Fruit fly (Drosophila melanogaster) whole organism, embryonic: ENCODE results near the gene RpL32.
A peak's percentile ranks its signal among the peaks of the same experiment; 100 is the strongest.

Experiments used
- Abd-B ChIP-seq: fragments of 200-800 bp; sonication (Bioruptor generic); optimal IDR thresholded peaks from 2 replicates; lab custom pipeline; 2018; ENCODE audit warnings: missing biosample characterization, mild to moderate bottlenecking, missing genetic modification characterization, moderate library complexity
- Aef1 ChIP-seq: fragments of 200-800 bp; sonication (Bioruptor generic); IDR thresholded peaks from 3 replicates; pipeline ENCODE4 v1.3.6; 2022; ENCODE audit warnings: missing biosample characterization, missing genetic modification characterization
- Asciz ChIP-seq: fragments of 200-800 bp; sonication (Bioruptor generic); optimal IDR thresholded peaks from 2 replicates; lab custom pipeline; 2017; ENCODE audit warnings: missing biosample characterization, mild to moderate bottlenecking, missing genetic modification characterization, missing genetic modification reagents
- B-H1 ChIP-seq: fragments of 200-800 bp; sonication (Bioruptor generic); IDR thresholded peaks from 3 replicates; pipeline ENCODE4 v1.3.6; 2022; ENCODE audit warnings: missing biosample characterization, missing genetic modification characterization
- CG10267 ChIP-seq: fragments of 200-800 bp; sonication (Bioruptor generic); optimal IDR thresholded peaks from 2 replicates; lab custom pipeline; 2018; ENCODE audit warnings: missing biosample characterization, mild to moderate bottlenecking, missing genetic modification characterization, moderate library complexity
- CG10979 ChIP-seq: fragments of 200-800 bp; sonication (Bioruptor generic); optimal IDR thresholded peaks from 2 replicates; lab custom pipeline; 2018; ENCODE audit warnings: missing biosample characterization, mild to moderate bottlenecking, missing genetic modification characterization, moderate library complexity
- CG11398 ChIP-seq: fragments of 200-800 bp; sonication (Bioruptor generic); optimal IDR thresholded peaks from 2 replicates; lab custom pipeline; 2016; ENCODE audit warnings: missing biosample characterization, missing genetic modification characterization
- CG11504 ChIP-seq: fragments of 200-800 bp; sonication (Bioruptor generic); optimal IDR thresholded peaks from 3 replicates; lab custom pipeline; 2019; ENCODE audit warnings: missing biosample characterization, mild to moderate bottlenecking, missing genetic modification characterization, moderate library complexity
- CG12219 ChIP-seq: fragments of 200-800 bp; sonication (Bioruptor generic); optimal IDR thresholded peaks from 3 replicates; lab custom pipeline; 2018; ENCODE audit warnings: missing biosample characterization, mild to moderate bottlenecking, missing genetic modification characterization
- CG12942 ChIP-seq: fragments of 200-800 bp; sonication (Bioruptor generic); optimal IDR thresholded peaks from 3 replicates; lab custom pipeline; 2016; ENCODE audit warnings: missing biosample characterization, missing genetic modification characterization
- CG13424 ChIP-seq: fragments of 200-800 bp; sonication (Bioruptor generic); optimal IDR thresholded peaks from 2 replicates; lab custom pipeline; 2019; ENCODE audit warnings: missing biosample characterization, mild to moderate bottlenecking, missing genetic modification characterization, moderate library complexity
- CG14050 ChIP-seq: fragments of 200-800 bp; sonication (Bioruptor generic); IDR thresholded peaks from 3 replicates; pipeline ENCODE4 v1.3.6; 2022; ENCODE audit warnings: missing biosample characterization, missing genetic modification characterization
- CG15011 ChIP-seq: fragments of 200-800 bp; sonication (Bioruptor generic); optimal IDR thresholded peaks from 3 replicates; lab custom pipeline; 2018; ENCODE audit warnings: missing biosample characterization, mild to moderate bottlenecking, missing genetic modification characterization
- CG1602 ChIP-seq: fragments of 200-800 bp; sonication (Bioruptor generic); optimal IDR thresholded peaks from 3 replicates; lab custom pipeline; 2016; ENCODE audit warnings: missing biosample characterization, missing genetic modification characterization
- CG1647 ChIP-seq: fragments of 200-800 bp; sonication (Bioruptor generic); optimal IDR thresholded peaks from 3 replicates; lab custom pipeline; 2016; ENCODE audit warnings: missing biosample characterization, missing genetic modification characterization
- CG16813 ChIP-seq: fragments of 200-800 bp; sonication (Bioruptor generic); IDR thresholded peaks from 3 replicates; pipeline ENCODE4 v1.3.6; 2022; ENCODE audit warnings: missing biosample characterization, missing genetic modification characterization; ENCODE audit not compliant: partially characterized antibody
- CG2202 ChIP-seq: fragments of 200-800 bp; sonication (Bioruptor generic); optimal IDR thresholded peaks from 2 replicates; lab custom pipeline; 2018; ENCODE audit warnings: missing biosample characterization, mild to moderate bottlenecking, missing genetic modification characterization
- CG3065 ChIP-seq: fragments of 200-800 bp; sonication (Bioruptor generic); optimal IDR thresholded peaks from 2 replicates; lab custom pipeline; 2016; ENCODE audit warnings: missing biosample characterization, missing genetic modification characterization
- CG33557 ChIP-seq: fragments of 200-800 bp; sonication (Bioruptor generic); optimal IDR thresholded peaks from 2 replicates; lab custom pipeline; 2019; ENCODE audit warnings: missing biosample characterization, mild to moderate bottlenecking, missing genetic modification characterization, moderate library complexity
- CG6654 ChIP-seq: fragments of 200-800 bp; sonication (Bioruptor generic); optimal IDR thresholded peaks from 2 replicates; lab custom pipeline; 2017; ENCODE audit warnings: missing biosample characterization, mild to moderate bottlenecking, missing genetic modification characterization
- CG7786 ChIP-seq: fragments of 200-800 bp; sonication (Bioruptor generic); optimal IDR thresholded peaks from 2 replicates; lab custom pipeline; 2016; ENCODE audit warnings: missing biosample characterization, missing genetic modification characterization
- CG8290 ChIP-seq, 3 experiments: fragments of 200-800 bp; sonication (Bioruptor generic); optimal IDR thresholded peaks; 2 replicates each; lab custom pipeline; 2016 to 2019; ENCODE audit warnings: missing biosample characterization in 3 of 3, missing genetic modification characterization in 3 of 3, mild to moderate bottlenecking in 2 of 3, moderate library complexity in 1 of 3
- CG8924 ChIP-seq: fragments of 200-800 bp; optimal IDR thresholded peaks from 3 replicates; lab custom pipeline; 2019; ENCODE audit warnings: missing biosample characterization, mild to moderate bottlenecking, missing genetic modification characterization, moderate library complexity
- CG8944 ChIP-seq: fragments of 200-800 bp; sonication (Bioruptor generic); optimal IDR thresholded peaks from 3 replicates; lab custom pipeline; 2016; ENCODE audit warnings: missing biosample characterization, missing genetic modification characterization
- Camta ChIP-seq: fragments of 200-800 bp; sonication (Bioruptor generic); optimal IDR thresholded peaks from 2 replicates; lab custom pipeline; 2016; ENCODE audit warnings: missing biosample characterization, missing genetic modification characterization
- Dfd ChIP-seq, 2 experiments: fragments of >200 bp; optimal IDR thresholded peaks; 2 replicates each; lab custom pipeline; 2017; ENCODE audit warnings: missing biosample characterization in 2 of 2, missing genetic modification characterization in 2 of 2
- Dref ChIP-seq: fragments of 200-800 bp; sonication (Bioruptor generic); IDR thresholded peaks from 2 replicates; pipeline ENCODE4 v1.3.6; 2022; ENCODE audit warnings: missing biosample characterization, missing genetic modification characterization
- Gug ChIP-seq: fragments of 200-800 bp; sonication (Bioruptor generic); IDR thresholded peaks from 4 replicates; pipeline ENCODE4 v1.3.6; 2022; ENCODE audit warnings: missing biosample characterization, missing genetic modification characterization
- HmgZ ChIP-seq: fragments of 200-800 bp; sonication (Bioruptor generic); optimal IDR thresholded peaks from 2 replicates; lab custom pipeline; 2018; ENCODE audit warnings: missing biosample characterization, mild to moderate bottlenecking, missing genetic modification characterization
- Hmr ChIP-seq: fragments of 200-800 bp; sonication (Bioruptor generic); optimal IDR thresholded peaks from 3 replicates; lab custom pipeline; 2017; ENCODE audit warnings: mild to moderate bottlenecking, missing biosample characterization, missing genetic modification reagents, missing genetic modification characterization
- Hmx ChIP-seq: fragments of 200-800 bp; sonication (Bioruptor generic); optimal IDR thresholded peaks from 2 replicates; lab custom pipeline; 2016; ENCODE audit warnings: missing biosample characterization, missing genetic modification characterization
- Hr78 ChIP-seq, 2 experiments: fragments of 200-800 bp in 1 of 2; fragments of >200 bp in 1 of 2; sonication (Bioruptor generic) in 1 of 2; optimal IDR thresholded peaks; 2 replicates each; lab custom pipeline; 2017 to 2019; ENCODE audit warnings: missing biosample characterization in 2 of 2, missing genetic modification characterization in 2 of 2, mild to moderate bottlenecking in 1 of 2, moderate library complexity in 1 of 2
- MESR4 ChIP-seq: fragments of 200-800 bp; sonication (Bioruptor generic); optimal IDR thresholded peaks from 2 replicates; lab custom pipeline; 2018; ENCODE audit warnings: missing biosample characterization, mild to moderate bottlenecking, missing genetic modification characterization, moderate library complexity
- Ptx1 ChIP-seq: fragments of 200-800 bp; sonication (Bioruptor generic); IDR thresholded peaks from 2 replicates; pipeline ENCODE4 v1.3.6; 2022; ENCODE audit warnings: missing biosample characterization, missing genetic modification characterization
- Sox102F ChIP-seq: fragments of 200-800 bp; sonication (Bioruptor generic); optimal IDR thresholded peaks from 2 replicates; lab custom pipeline; 2018; ENCODE audit warnings: missing biosample characterization, mild to moderate bottlenecking, missing genetic modification characterization, moderate library complexity
- Stat92E ChIP-seq, 3 experiments: fragments of >200 bp in 2 of 3; fragments of 200-800 bp in 1 of 3; sonication (Bioruptor generic) in 1 of 3; optimal IDR thresholded peaks; 2 replicates each; lab custom pipeline; 2017 to 2019; ENCODE audit warnings: missing biosample characterization in 3 of 3, missing genetic modification characterization in 3 of 3, mild to moderate bottlenecking in 1 of 3, moderate library complexity in 1 of 3
- abd-A ChIP-seq: fragments of 200-800 bp; sonication (Bioruptor generic); optimal IDR thresholded peaks from 3 replicates; lab custom pipeline; 2019; ENCODE audit warnings: missing biosample characterization, mild to moderate bottlenecking, missing genetic modification characterization, moderate library complexity
- caup ChIP-seq: fragments of 200-800 bp; sonication (Bioruptor generic); optimal IDR thresholded peaks from 3 replicates; lab custom pipeline; 2017; ENCODE audit warnings: missing biosample characterization, mild to moderate bottlenecking, missing genetic modification characterization, moderate library complexity; ENCODE audit not compliant: severe bottlenecking
- croc ChIP-seq: fragments of 200-800 bp; sonication (Bioruptor generic); conservative IDR thresholded peaks from 3 replicates; pipeline ENCODE4 v1.3.6; 2022; ENCODE audit warnings: missing biosample characterization, missing genetic modification characterization
- exex ChIP-seq: fragments of 200-800 bp; sonication (Bioruptor generic); optimal IDR thresholded peaks from 4 replicates; lab custom pipeline; 2018; ENCODE audit warnings: missing biosample characterization, mild to moderate bottlenecking, missing genetic modification characterization, moderate library complexity
- fu2 ChIP-seq: fragments of 200-800 bp; sonication (Bioruptor generic); optimal IDR thresholded peaks from 2 replicates; lab custom pipeline; 2016; ENCODE audit warnings: missing biosample characterization, missing genetic modification characterization
- grn ChIP-seq: fragments of 200-800 bp; sonication (Bioruptor generic); optimal IDR thresholded peaks from 3 replicates; lab custom pipeline; 2017; ENCODE audit warnings: missing biosample characterization, missing genetic modification characterization
- gsb-n ChIP-seq: fragments of 200-800 bp; sonication (Bioruptor generic); optimal IDR thresholded peaks from 3 replicates; lab custom pipeline; 2018; ENCODE audit warnings: missing biosample characterization, mild to moderate bottlenecking, missing genetic modification characterization
- kni ChIP-seq: fragments of 200-800 bp; sonication (Bioruptor generic); optimal IDR thresholded peaks from 3 replicates; lab custom pipeline; 2017; ENCODE audit warnings: mild to moderate bottlenecking, missing biosample characterization, missing genetic modification reagents, missing genetic modification characterization
- pita ChIP-seq: fragments of 200-800 bp; sonication (Bioruptor generic); optimal IDR thresholded peaks from 2 replicates; lab custom pipeline; 2017; ENCODE audit warnings: missing biosample characterization, mild to moderate bottlenecking, missing genetic modification characterization
- pum ChIP-seq: fragments of 200-800 bp; sonication (Bioruptor generic); optimal IDR thresholded peaks from 2 replicates; lab custom pipeline; 2016; ENCODE audit warnings: missing biosample characterization, missing genetic modification characterization
- salm ChIP-seq: fragments of 200-800 bp; sonication (Bioruptor generic); optimal IDR thresholded peaks from 2 replicates; lab custom pipeline; 2018; ENCODE audit warnings: missing biosample characterization, mild to moderate bottlenecking, missing genetic modification characterization
- sc ChIP-seq, 3 experiments: fragments of >200 bp in 2 of 3; fragments of 200-800 bp in 1 of 3; sonication (Bioruptor generic) in 1 of 3; optimal IDR thresholded peaks; 2 replicates in 2 of 3; 3 replicates in 1 of 3; lab custom pipeline; 2017; ENCODE audit warnings: mild to moderate bottlenecking in 1 of 3, missing biosample characterization in 1 of 3, missing genetic modification characterization in 1 of 3, missing genetic modification reagents in 1 of 3

The RpL32 gene

DNA sequence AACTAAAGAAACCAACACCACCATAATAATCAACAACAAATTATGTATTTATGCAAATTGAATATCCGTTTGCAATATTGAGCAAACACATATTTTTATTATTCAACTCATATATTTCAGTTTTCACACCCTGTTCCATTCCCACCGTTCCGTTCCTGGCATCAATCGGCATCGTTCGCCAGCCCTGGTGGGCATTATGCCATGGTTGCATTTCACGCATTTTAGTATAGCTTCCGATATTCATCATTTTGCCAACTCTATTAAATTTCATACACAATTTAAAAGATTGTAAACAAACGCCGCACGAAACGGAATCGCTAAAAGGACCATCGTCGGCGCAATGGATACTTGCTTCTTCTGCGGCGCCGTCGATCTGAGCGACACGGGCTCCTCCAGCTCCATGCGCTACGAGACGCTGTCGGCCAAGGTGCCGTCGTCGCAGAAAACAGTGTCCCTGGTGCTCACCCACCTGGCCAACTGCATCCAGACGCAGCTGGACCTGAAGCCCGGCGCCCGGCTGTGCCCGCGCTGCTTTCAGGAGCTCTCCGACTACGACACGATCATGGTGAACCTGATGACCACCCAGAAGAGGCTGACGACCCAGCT lies 2.7 kb downstream of the RpL32 start, which contains the start of gene Sry-delta (continued):
- TF ChIP-seq CG1647 (GFP tag; lab: Kevin White, UChicago) = peak; percentile 91
- TF ChIP-seq pita (GFP tag; lab: Kevin White, UChicago) = no peak
- TF ChIP-seq Dfd (GFP tag; optimal IDR thresholded peaks at IDR 0.05; lab: Kevin White, UChicago) = no peak
- peak; percentile 78 for TF ChIP-seq Camta (GFP tag; lab: Kevin White, UChicago)
- no peak for TF ChIP-seq sc (optimal IDR thresholded peaks at IDR 0.05; lab: Kevin White, UChicago)
- TF ChIP-seq sc (GFP tag; optimal IDR thresholded peaks at IDR 0.05; lab: Kevin White, UChicago) = peak; percentile 19
- TF ChIP-seq CG8944 (GFP tag; lab: Kevin White, UChicago) = peak; percentile 85
- TF ChIP-seq CG10267 (tag; lab: Kevin White, UChicago) = peak; percentile 79
- TF ChIP-seq CG6654 = no peak
- TF ChIP-seq grn (GFP tag; lab: Kevin White, UChicago) = no peak
- TF ChIP-seq exex (tag; lab: Kevin White, UChicago) = no peak
- TF ChIP-seq Abd-B (GFP tag; lab: Kevin White, UChicago) = peak; percentile 86
- no peak for TF ChIP-seq abd-A (tag; lab: Kevin White, UChicago)
- peak; percentile 87; the same call in 3 of the 4 replicates for TF ChIP-seq Gug (GFP tag; lab: Robert Waterston, UW)
- peak; percentile 78 for TF ChIP-seq CG16813 (GFP tag; lab: Robert Waterston, UW)
- no peak for TF ChIP-seq CG15011
- peak; percentile 45 for TF ChIP-seq B-H1 (GFP tag; lab: Robert Waterston, UW)
- TF ChIP-seq CG11398 (GFP tag; lab: Kevin White, UChicago) = peak; percentile 70
- peak; percentile 95 for TF ChIP-seq MESR4 (GFP tag; lab: Kevin White, UChicago)
- peak; percentile 17 for TF ChIP-seq kni (GFP tag; lab: Kevin White, UChicago)
- TF ChIP-seq gsb-n (tag; lab: Kevin White, UChicago) = no peak
- TF ChIP-seq CG12942 (GFP tag; lab: Kevin White, UChicago) = peak; percentile 86
- no peak; the same call in 1 of the 3 replicates for TF ChIP-seq croc (GFP tag; lab: Robert Waterston, UW)
- no peak for TF ChIP-seq Hmx (GFP tag; lab: Kevin White, UChicago)
- TF ChIP-seq HmgZ (tag; lab: Kevin White, UChicago) = peak; percentile 90
- no peak for TF ChIP-seq Hr78 (GFP tag; optimal IDR thresholded peaks at IDR 0.05; lab: Kevin White, UChicago)
- TF ChIP-seq Aef1 (GFP tag; lab: Robert Waterston, UW) = peak; percentile 75
- TF ChIP-seq salm (tag; lab: Kevin White, UChicago) = peak; percentile 44
- peak; percentile 72 for TF ChIP-seq CG13424 (tag; lab: Kevin White, UChicago)
- peak; percentile 85 for TF ChIP-seq Hmr
- peak; percentile 47; the same call in 2 of the 3 replicates for TF ChIP-seq CG14050 (GFP tag; lab: Robert Waterston, UW)
- TF ChIP-seq CG12219 (GFP tag; lab: Kevin White, UChicago) = peak; percentile 23
- TF ChIP-seq CG11504 (tag; lab: Kevin White, UChicago) = no peak
- TF ChIP-seq CG33557 (GFP tag; lab: Kevin White, UChicago) = peak; percentile 52
- TF ChIP-seq CG8924 (tag; lab: Kevin White, UChicago) = peak; percentile 81
- no peak for TF ChIP-seq caup (GFP tag; lab: Kevin White, UChicago)
- TF ChIP-seq CG10979 (tag; lab: Kevin White, UChicago) = peak; percentile 59
- no peak for TF ChIP-seq Sox102F (GFP tag; lab: Kevin White, UChicago)
- TF ChIP-seq Ptx1 (GFP tag; lab: Robert Waterston, UW) = peak; percentile 86
- TF ChIP-seq CG8290 (GFP tag; optimal IDR thresholded peaks at IDR 0.05; lab: Kevin White, UChicago) = peak; percentile 72
- peak in 1 of 2 experiments; percentile 37 for TF ChIP-seq CG8290 (tag; optimal IDR thresholded peaks at IDR 0.05; lab: Kevin White, UChicago)
- peak; percentile 74 for TF ChIP-seq CG1602 (GFP tag; lab: Kevin White, UChicago)
- TF ChIP-seq pum = peak; percentile 86
- peak; percentile 81 for TF ChIP-seq fu2 (GFP tag; lab: Kevin White, UChicago)
- TF ChIP-seq Asciz (GFP tag; lab: Kevin White, UChicago) = no peak
- TF ChIP-seq CG7786 = peak; percentile 85
- TF ChIP-seq CG2202 (tag; lab: Kevin White, UChicago) = peak; percentile 48
- TF ChIP-seq Dref (GFP tag; lab: Robert Waterston, UW) = peak; percentile 77
- peak; percentile 45 for TF ChIP-seq CG3065
- no peak for TF ChIP-seq Stat92E (GFP tag; optimal IDR thresholded peaks at IDR 0.05; lab: Kevin White, UChicago)
